Fruit fly (Drosophila melanogaster) whole organism, embryonic: ENCODE results near the gene CG7707.

Experiments used
- Blimp-1 ChIP-seq: fragments of 200-800 bp; sonication (Bioruptor generic); optimal IDR thresholded peaks from 3 replicates; lab custom pipeline; 2018; ENCODE audit warnings: missing biosample characterization, missing genetic modification characterization, mild to moderate bottlenecking, moderate library complexity, missing genetic modification reagents
- CG11398 ChIP-seq: fragments of 200-800 bp; sonication (Bioruptor generic); optimal IDR thresholded peaks from 2 replicates; lab custom pipeline; 2016; ENCODE audit warnings: missing biosample characterization, missing genetic modification characterization
- CG12299 ChIP-seq: fragments of 200-800 bp; sonication (Bioruptor generic); optimal IDR thresholded peaks from 2 replicates; lab custom pipeline; 2018; ENCODE audit warnings: missing biosample characterization, mild to moderate bottlenecking, missing genetic modification characterization
- CG15696 ChIP-seq: fragments of 200-800 bp; sonication (Bioruptor generic); optimal IDR thresholded peaks from 2 replicates; lab custom pipeline; 2019; ENCODE audit warnings: missing biosample characterization, mild to moderate bottlenecking, missing genetic modification characterization, moderate library complexity
- CG16813 ChIP-seq: fragments of 200-800 bp; sonication (Bioruptor generic); IDR thresholded peaks from 3 replicates; pipeline ENCODE4 v1.3.6; 2022; ENCODE audit warnings: missing biosample characterization, missing genetic modification characterization; ENCODE audit not compliant: partially characterized antibody
- CG17361 ChIP-seq: fragments of 200-800 bp; sonication (Bioruptor generic); IDR thresholded peaks from 3 replicates; pipeline ENCODE4 v1.3.6; 2022; ENCODE audit warnings: missing biosample characterization, missing genetic modification characterization
- CG17802 ChIP-seq: fragments of 200-800 bp; sonication (Bioruptor generic); optimal IDR thresholded peaks from 2 replicates; lab custom pipeline; 2018; ENCODE audit warnings: missing biosample characterization, mild to moderate bottlenecking, missing genetic modification characterization, moderate library complexity
- CG2199 ChIP-seq: fragments of 200-800 bp; sonication (Bioruptor generic); IDR thresholded peaks from 3 replicates; pipeline ENCODE4 v1.3.6; 2022; ENCODE audit warnings: missing biosample characterization, missing genetic modification characterization
- CG6683 ChIP-seq: fragments of 200-800 bp; sonication (Bioruptor generic); optimal IDR thresholded peaks from 2 replicates; lab custom pipeline; 2017; ENCODE audit warnings: missing biosample characterization, mild to moderate bottlenecking, missing genetic modification characterization, missing genetic modification reagents
- CG8290 ChIP-seq, 3 experiments: fragments of 200-800 bp; sonication (Bioruptor generic); optimal IDR thresholded peaks; 2 replicates each; lab custom pipeline; 2016 to 2019; ENCODE audit warnings: missing biosample characterization in 3 of 3, missing genetic modification characterization in 3 of 3, mild to moderate bottlenecking in 2 of 3, moderate library complexity in 1 of 3
- CG8924 ChIP-seq: fragments of 200-800 bp; optimal IDR thresholded peaks from 3 replicates; lab custom pipeline; 2019; ENCODE audit warnings: missing biosample characterization, mild to moderate bottlenecking, missing genetic modification characterization, moderate library complexity
- CG8944 ChIP-seq: fragments of 200-800 bp; sonication (Bioruptor generic); optimal IDR thresholded peaks from 3 replicates; lab custom pipeline; 2016; ENCODE audit warnings: missing biosample characterization, missing genetic modification characterization
- Deaf1 ChIP-seq: fragments of 200-800 bp; optimal IDR thresholded peaks from 3 replicates; lab custom pipeline; 2019; ENCODE audit warnings: missing biosample characterization, mild to moderate bottlenecking, missing genetic modification characterization, moderate library complexity
- HLHmδ ChIP-seq: fragments of 200-800 bp; sonication (Bioruptor generic); optimal IDR thresholded peaks from 2 replicates; lab custom pipeline; 2018; ENCODE audit warnings: missing biosample characterization, mild to moderate bottlenecking, missing genetic modification characterization, moderate library complexity
- Hmx ChIP-seq: fragments of 200-800 bp; sonication (Bioruptor generic); optimal IDR thresholded peaks from 2 replicates; lab custom pipeline; 2016; ENCODE audit warnings: missing biosample characterization, missing genetic modification characterization
- Hr39 ChIP-seq: fragments of >200 bp; optimal IDR thresholded peaks from 2 replicates; lab custom pipeline; 2017
- NfI ChIP-seq: fragments of 200-800 bp; sonication (Bioruptor generic); optimal IDR thresholded peaks from 3 replicates; lab custom pipeline; 2018; ENCODE audit warnings: missing biosample characterization, mild to moderate bottlenecking, missing genetic modification characterization, moderate library complexity
- Oaz ChIP-seq: fragments of 200-800 bp; sonication (Bioruptor generic); IDR thresholded peaks from 2 replicates; pipeline ENCODE4 v1.3.6; 2022; ENCODE audit warnings: missing biosample characterization, missing genetic modification characterization
- PHDP ChIP-seq: fragments of 200-800 bp; sonication (Bioruptor generic); optimal IDR thresholded peaks from 3 replicates; lab custom pipeline; 2018; ENCODE audit warnings: missing biosample characterization, mild to moderate bottlenecking, missing genetic modification characterization, moderate library complexity
- Sin3A ChIP-seq: fragments of >200 bp; optimal IDR thresholded peaks from 2 replicates; lab custom pipeline; 2018
- Sox102F ChIP-seq: fragments of 200-800 bp; sonication (Bioruptor generic); optimal IDR thresholded peaks from 2 replicates; lab custom pipeline; 2018; ENCODE audit warnings: missing biosample characterization, mild to moderate bottlenecking, missing genetic modification characterization, moderate library complexity
- Sry-δ ChIP-seq: fragments of 200-800 bp; sonication (Bioruptor generic); optimal IDR thresholded peaks from 2 replicates; lab custom pipeline; 2016; ENCODE audit warnings: missing biosample characterization, missing genetic modification characterization
- Ssrp ChIP-seq: fragments of 200-800 bp; sonication (Bioruptor generic); optimal IDR thresholded peaks from 2 replicates; lab custom pipeline; 2018; ENCODE audit warnings: missing biosample characterization, mild to moderate bottlenecking, missing genetic modification characterization, moderate library complexity
- Stat92E ChIP-seq, 3 experiments: fragments of >200 bp in 2 of 3; fragments of 200-800 bp in 1 of 3; sonication (Bioruptor generic) in 1 of 3; optimal IDR thresholded peaks; 2 replicates each; lab custom pipeline; 2017 to 2019; ENCODE audit warnings: missing biosample characterization in 3 of 3, missing genetic modification characterization in 3 of 3, mild to moderate bottlenecking in 1 of 3, moderate library complexity in 1 of 3
- YL-1 ChIP-seq: fragments of 200-800 bp; sonication (Bioruptor generic); optimal IDR thresholded peaks from 3 replicates; lab custom pipeline; 2017; ENCODE audit warnings: missing biosample characterization, mild to moderate bottlenecking, missing genetic modification characterization
- ash1 ChIP-seq: fragments of 200-800 bp; sonication (Bioruptor generic); optimal IDR thresholded peaks from 2 replicates; lab custom pipeline; 2018; ENCODE audit warnings: missing biosample characterization, mild to moderate bottlenecking, missing genetic modification characterization
- caup ChIP-seq: fragments of 200-800 bp; sonication (Bioruptor generic); optimal IDR thresholded peaks from 3 replicates; lab custom pipeline; 2017; ENCODE audit warnings: missing biosample characterization, mild to moderate bottlenecking, missing genetic modification characterization, moderate library complexity; ENCODE audit not compliant: severe bottlenecking
- corto ChIP-seq: fragments of 200-800 bp; sonication (Bioruptor generic); optimal IDR thresholded peaks from 2 replicates; lab custom pipeline; 2016; ENCODE audit warnings: missing biosample characterization, mild to moderate bottlenecking, missing genetic modification characterization, moderate library complexity
- crc ChIP-seq: fragments of 200-800 bp; sonication (Bioruptor generic); optimal IDR thresholded peaks from 2 replicates; lab custom pipeline; 2016; ENCODE audit warnings: missing biosample characterization, missing genetic modification characterization
- cwo ChIP-seq: fragments of 200-800 bp; sonication (Bioruptor generic); optimal IDR thresholded peaks from 3 replicates; lab custom pipeline; 2017; ENCODE audit warnings: missing biosample characterization, missing genetic modification characterization, mild to moderate bottlenecking, moderate library complexity, missing genetic modification reagents
- dan ChIP-seq: fragments of 200-800 bp; sonication (Bioruptor generic); IDR thresholded peaks from 2 replicates; pipeline ENCODE4 v1.3.6; 2022; ENCODE audit warnings: missing biosample characterization, missing genetic modification characterization
- dysf ChIP-seq: fragments of 200-800 bp; sonication (Bioruptor generic); IDR thresholded peaks from 3 replicates; pipeline ENCODE4 v1.3.6; 2022; ENCODE audit warnings: missing biosample characterization, missing genetic modification characterization
- exex ChIP-seq: fragments of 200-800 bp; sonication (Bioruptor generic); optimal IDR thresholded peaks from 4 replicates; lab custom pipeline; 2018; ENCODE audit warnings: missing biosample characterization, mild to moderate bottlenecking, missing genetic modification characterization, moderate library complexity
- fd64A ChIP-seq: fragments of 200-800 bp; sonication (Bioruptor generic); optimal IDR thresholded peaks from 3 replicates; lab custom pipeline; 2018; ENCODE audit warnings: missing biosample characterization, mild to moderate bottlenecking, missing genetic modification characterization
- gsb-n ChIP-seq: fragments of 200-800 bp; sonication (Bioruptor generic); optimal IDR thresholded peaks from 3 replicates; lab custom pipeline; 2018; ENCODE audit warnings: missing biosample characterization, mild to moderate bottlenecking, missing genetic modification characterization
- hkb ChIP-seq, 2 experiments: fragments of 200-800 bp in 1 of 2; fragments of >200 bp in 1 of 2; sonication (Bioruptor generic) in 1 of 2; IDR thresholded peaks in 1 of 2; optimal IDR thresholded peaks in 1 of 2; 2 replicates each; pipeline versions ENCODE4 v1.3.6 to Lab custom; 2017 to 2022; ENCODE audit warnings: missing biosample characterization in 1 of 2, missing genetic modification characterization in 1 of 2
- kni ChIP-seq: fragments of 200-800 bp; sonication (Bioruptor generic); optimal IDR thresholded peaks from 3 replicates; lab custom pipeline; 2017; ENCODE audit warnings: mild to moderate bottlenecking, missing biosample characterization, missing genetic modification reagents, missing genetic modification characterization
- lov ChIP-seq, 2 experiments: fragments of 200-800 bp in 1 of 2; fragments of >200 bp in 1 of 2; sonication (Bioruptor generic) in 1 of 2; IDR thresholded peaks in 1 of 2; optimal IDR thresholded peaks in 1 of 2; 2 replicates in 1 of 2; 3 replicates in 1 of 2; pipeline versions ENCODE4 v1.3.6 to Lab custom; 2017 to 2022; ENCODE audit warnings: missing biosample characterization in 1 of 2, missing genetic modification characterization in 1 of 2
- maf-S ChIP-seq: fragments of 200-800 bp; sonication (Bioruptor generic); optimal IDR thresholded peaks from 2 replicates; lab custom pipeline; 2016; ENCODE audit warnings: missing biosample characterization, missing genetic modification characterization
- nau ChIP-seq: fragments of 200-800 bp; sonication (Bioruptor generic); optimal IDR thresholded peaks from 3 replicates; lab custom pipeline; 2017; ENCODE audit warnings: missing biosample characterization, mild to moderate bottlenecking, missing genetic modification characterization, missing genetic modification reagents
- onecut ChIP-seq: fragments of 200-800 bp; sonication (Bioruptor generic); IDR thresholded peaks from 2 replicates; pipeline ENCODE4 v1.3.6; 2022; ENCODE audit warnings: missing biosample characterization, missing genetic modification characterization
- otp ChIP-seq: fragments of 200-800 bp; sonication (Bioruptor generic); IDR thresholded peaks from 3 replicates; pipeline ENCODE4, ENCODE4 v1.3.6; 2022; ENCODE audit warnings: missing biosample characterization, missing genetic modification characterization
- p53 ChIP-seq: fragments of 200-800 bp; sonication (Bioruptor generic); optimal IDR thresholded peaks from 2 replicates; lab custom pipeline; 2016; ENCODE audit warnings: missing biosample characterization, missing genetic modification characterization
- pfk ChIP-seq: fragments of 200-800 bp; sonication (Bioruptor generic); optimal IDR thresholded peaks from 2 replicates; lab custom pipeline; 2018; ENCODE audit warnings: missing biosample characterization, mild to moderate bottlenecking, missing genetic modification characterization, moderate library complexity
- phol ChIP-seq: fragments of 200-800 bp; sonication (Bioruptor generic); optimal IDR thresholded peaks from 3 replicates; lab custom pipeline; 2018; ENCODE audit warnings: missing biosample characterization, mild to moderate bottlenecking, missing genetic modification characterization, moderate library complexity
- sima ChIP-seq: fragments of 200-800 bp; sonication (Bioruptor generic); optimal IDR thresholded peaks from 2 replicates; lab custom pipeline; 2016; ENCODE audit warnings: missing biosample characterization, missing genetic modification characterization
- stwl ChIP-seq: fragments of 200-800 bp; sonication (Bioruptor generic); optimal IDR thresholded peaks from 3 replicates; lab custom pipeline; 2018; ENCODE audit warnings: missing biosample characterization, mild to moderate bottlenecking, missing genetic modification characterization, moderate library complexity
- toy ChIP-seq: fragments of 200-800 bp; sonication (Bioruptor generic); IDR thresholded peaks from 2 replicates; pipeline ENCODE4 v1.3.6; 2022; ENCODE audit warnings: missing biosample characterization, missing genetic modification characterization
- zfh2 ChIP-seq: fragments of 200-800 bp; sonication (Bioruptor generic); optimal IDR thresholded peaks from 2 replicates; lab custom pipeline; 2016; ENCODE audit warnings: missing biosample characterization, missing genetic modification characterization

CG7707 gene

DNA sequence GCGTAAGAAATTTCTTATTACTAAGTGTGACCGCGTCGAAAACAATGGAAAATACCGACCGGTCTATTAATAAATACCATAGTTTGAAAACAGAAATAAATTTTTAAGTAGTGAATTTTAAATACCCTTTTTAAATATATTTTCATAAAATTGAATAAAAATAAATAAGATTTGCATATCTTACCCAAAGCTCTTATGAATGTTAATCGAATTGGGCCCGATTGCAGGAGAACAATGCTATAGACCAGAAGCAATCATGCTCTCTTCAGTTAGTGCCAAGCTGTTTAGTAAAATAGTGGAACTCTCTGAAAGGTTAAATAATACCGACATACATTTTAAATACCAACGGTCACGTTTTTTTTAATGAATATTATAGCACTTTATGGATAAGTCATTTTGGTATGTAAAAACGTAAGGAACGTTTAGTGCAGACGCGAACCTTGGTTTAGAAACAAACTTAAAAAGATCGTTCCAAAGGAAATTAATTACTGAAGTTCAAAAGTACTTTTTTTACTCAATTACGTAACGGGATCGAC lies 1.1 kb upstream of the CG7707 start, which contains the start of gene Afg3l2 (continued):
- TF ChIP-seq HLHmδ (GFP tag; lab: Kevin White, UChicago) (no peak), CG8290 (GFP tag; optimal IDR thresholded peaks at IDR 0.05; lab: Kevin White, UChicago) (no peak), CG8290 (tag; optimal IDR thresholded peaks at IDR 0.05; lab: Kevin White, UChicago) (no peak), CG8944 (no peak), hkb (optimal IDR thresholded peaks at IDR 0.05; lab: Kevin White, UChicago) (no peak), hkb (GFP tag; IDR thresholded peaks at IDR 0.05; lab: Robert Waterston, UW) (peak; percentile 59; the same call in 1 of the 2 replicates), sima (GFP tag; lab: Kevin White, UChicago) (no peak), dysf (peak; percentile 86), Oaz (no peak), CG17361 (GFP tag; lab: Robert Waterston, UW) (peak; percentile 89), CG17802 (tag; lab: Kevin White, UChicago) (peak; percentile 18), Hr39 (lab: Kevin White, UChicago) (no peak), caup (GFP tag; lab: Kevin White, UChicago) (peak; percentile 38), CG11398 (GFP tag; lab: Kevin White, UChicago) (no peak), Stat92E (GFP tag; optimal IDR thresholded peaks at IDR 0.05; lab: Kevin White, UChicago) (no peak), YL-1 (GFP tag; lab: Kevin White, UChicago) (no peak), CG12299 (tag; lab: Kevin White, UChicago) (peak; percentile 56), fd64A (no peak), CG15696 (peak; percentile 17), CG2199 (0 out of 3 replicates have a peak, but pooled peaks have one; percentile 50), crc (GFP tag; lab: Kevin White, UChicago) (no peak), maf-S (GFP tag; lab: Kevin White, UChicago) (no peak), PHDP (tag; lab: Kevin White, UChicago) (no peak), corto (no peak), ash1 (GFP tag; lab: Kevin White, UChicago) (no peak), gsb-n (tag; lab: Kevin White, UChicago) (peak; percentile 41), exex (tag; lab: Kevin White, UChicago) (no peak), dan (GFP tag; lab: Robert Waterston, UW) (no peak), phol (tag; lab: Kevin White, UChicago) (peak; percentile 79), NfI (GFP tag; lab: Kevin White, UChicago) (peak; percentile 43)

- TF ChIP-seq Hmx (GFP tag; lab: Kevin White, UChicago), result no peak
- no peak for TF ChIP-seq zfh2 (GFP tag; lab: Kevin White, UChicago)
- no peak for TF ChIP-seq otp (GFP tag; lab: Robert Waterston, UW)
- peak; percentile 27; the same call in 2 of the 3 replicates for TF ChIP-seq CG16813 (GFP tag; lab: Robert Waterston, UW)
- no peak for TF ChIP-seq CG6683 (GFP tag; lab: Kevin White, UChicago)
- TF ChIP-seq CG8924 (tag; lab: Kevin White, UChicago), result no peak
- no peak for TF ChIP-seq toy (GFP tag; lab: Robert Waterston, UW)
- TF ChIP-seq kni (GFP tag; lab: Kevin White, UChicago), result no peak
- TF ChIP-seq Ssrp, result no peak
- TF ChIP-seq p53 (GFP tag; lab: Kevin White, UChicago), result no peak
- no peak for TF ChIP-seq pfk (GFP tag; lab: Kevin White, UChicago)
- TF ChIP-seq stwl (tag; lab: Kevin White, UChicago), result peak; percentile 91
- no peak for TF ChIP-seq Sry-δ
- TF ChIP-seq cwo, result no peak
- TF ChIP-seq lov (optimal IDR thresholded peaks at IDR 0.05; lab: Kevin White, UChicago), result no peak
- TF ChIP-seq lov (GFP tag; IDR thresholded peaks at IDR 0.05; lab: Robert Waterston, UW), result no peak
- TF ChIP-seq Sin3A (lab: Kevin White, UChicago), result no peak
- no peak for TF ChIP-seq onecut
- TF ChIP-seq nau (GFP tag; lab: Kevin White, UChicago), result no peak
- peak; percentile 56; the same call in 1 of the 3 replicates for TF ChIP-seq CG2199
- peak; percentile 48 for TF ChIP-seq Deaf1 (tag; lab: Kevin White, UChicago)
- TF ChIP-seq Sox102F (GFP tag; lab: Kevin White, UChicago), result no peak
- no peak for TF ChIP-seq Blimp-1 (GFP tag; lab: Kevin White, UChicago)
Measured at dm6 chr3L:17245594-17245993, 2.4 kb downstream of the CG7707 start.
